Fruit fly (Drosophila melanogaster): ENCODE measurements around the gene Rfk.

The Rfk gene

dm6 chr3R:7886859-7887190 is 26.3 kb downstream of the Rfk start, which contains the start of gene ArgRS-m (continued):
- TF ChIP-seq ERR (GFP tag; optimal IDR thresholded peaks at IDR 0.05) (peak; percentile 16), CG16815 (GFP tag; optimal IDR thresholded peaks at IDR 0.05) (peak; percentile 32), Ets97D (GFP tag; optimal IDR thresholded peaks at IDR 0.05) (peak; percentile 63), NC2β (GFP tag; optimal IDR thresholded peaks at IDR 0.05) (peak; percentile 24), CG31365 (tag; optimal IDR thresholded peaks at IDR 0.05) (no peak), CG5180 (GFP tag; optimal IDR thresholded peaks at IDR 0.05) (no peak), trem (tag; optimal IDR thresholded peaks at IDR 0.05) (peak; percentile 79), Usf (GFP tag; optimal IDR thresholded peaks at IDR 0.05) (peak; percentile 1), CG31388 (GFP tag; optimal IDR thresholded peaks at IDR 0.05) (no peak), CG10366 (GFP tag; IDR thresholded peaks at IDR 0.05) (no peak; the same call in 1 of the 2 replicates), E2f1 (GFP tag; IDR thresholded peaks at IDR 0.05) (no peak), ato (GFP tag; IDR thresholded peaks at IDR 0.05; ENCODE audit: partially characterized antibody) (0 out of 2 replicates have a peak, but pooled peaks have one; percentile 8), Nf-YA (GFP tag; IDR thresholded peaks at IDR 0.05) (no peak), cwo (GFP tag; optimal IDR thresholded peaks at IDR 0.05) (peak; percentile 41), MESR4 (GFP tag; optimal IDR thresholded peaks at IDR 0.05) (peak; percentile 11), Ets65A (GFP tag) (peak; percentile 34), eyg (GFP tag; optimal IDR thresholded peaks at IDR 0.05) (peak; percentile 36), ken (GFP tag; IDR thresholded peaks at IDR 0.05) (no peak), CG13424 (tag; optimal IDR thresholded peaks at IDR 0.05) (peak; percentile 37), Dll (GFP tag; IDR thresholded peaks at IDR 0.05; ENCODE audit: partially characterized antibody) (peak; percentile 49; the same call in 1 of the 4 replicates), HmgD (GFP tag; optimal IDR thresholded peaks at IDR 0.05) (no peak), tgo (GFP tag; IDR thresholded peaks at IDR 0.05) (no peak), Xbp1 (GFP tag; optimal IDR thresholded peaks at IDR 0.05) (peak; percentile 47), otp (GFP tag; IDR thresholded peaks at IDR 0.05) (no peak; the same call in 2 of the 3 replicates), org-1 (GFP tag; optimal IDR thresholded peaks at IDR 0.05) (peak; percentile 15), Max (GFP tag; optimal IDR thresholded peaks at IDR 0.05) (no peak), Hsf (GFP tag; optimal IDR thresholded peaks at IDR 0.05) (peak; percentile 65), Atf3 (GFP tag; optimal IDR thresholded peaks at IDR 0.05) (peak; percentile 55), fd96Cb (tag; optimal IDR thresholded peaks at IDR 0.05) (no peak), ap (GFP tag; IDR thresholded peaks at IDR 0.05) (no peak), onecut (GFP tag; IDR thresholded peaks at IDR 0.05) (no peak), az2 (GFP tag; optimal IDR thresholded peaks at IDR 0.05) (no peak), Side (GFP tag; optimal IDR thresholded peaks at IDR 0.05) (peak; percentile 41), tna (GFP tag; IDR thresholded peaks at IDR 0.05; ENCODE audit: partially characterized antibody) (no peak), zen (tag; optimal IDR thresholded peaks at IDR 0.05) (peak; percentile 2), CG13894 (tag; optimal IDR thresholded peaks at IDR 0.05) (peak; percentile 4), CrebB (tag; optimal IDR thresholded peaks at IDR 0.05) (peak; percentile 63), CG2202 (tag; optimal IDR thresholded peaks at IDR 0.05) (no peak), CG6272 (GFP tag; IDR thresholded peaks at IDR 0.05) (no peak), Dp (GFP tag; optimal IDR thresholded peaks at IDR 0.05) (peak; percentile 52), CG8765 (GFP tag; IDR thresholded peaks at IDR 0.05) (no peak), tll (GFP tag; optimal IDR thresholded peaks at IDR 0.05) (no peak), ac (GFP tag; optimal IDR thresholded peaks at IDR 0.05) (no peak), Fer1 (GFP tag; optimal IDR thresholded peaks at IDR 0.05) (peak; percentile 76), CG13296 (GFP tag; optimal IDR thresholded peaks at IDR 0.05) (peak; percentile 33), sens (GFP tag) (peak; percentile 81), CoRest (tag; optimal IDR thresholded peaks at IDR 0.05) (peak; percentile 48), CG9797 (GFP tag; optimal IDR thresholded peaks at IDR 0.05) (peak; percentile 85), Doc2 (GFP tag; IDR thresholded peaks at IDR 0.05) (no peak), CG7372 (GFP tag; IDR thresholded peaks at IDR 0.05) (no peak), insv (GFP tag; optimal IDR thresholded peaks at IDR 0.05) (peak in 1 of 2 experiments; percentile 25)
